Fruit fly (Drosophila melanogaster) whole organism, embryonic: ENCODE measurements around the gene Trxr1.
A peak's percentile ranks its signal among the peaks of the same experiment; 100 is the strongest.

Experiments
- Atf-2 ChIP-seq: fragments of 200-800 bp; sonication (Bioruptor generic); optimal IDR thresholded peaks from 2 replicates; lab custom pipeline; 2016; ENCODE audit warnings: missing biosample characterization, missing genetic modification characterization
- CG10462 ChIP-seq: fragments of 200-800 bp; sonication (Bioruptor generic); optimal IDR thresholded peaks from 2 replicates; lab custom pipeline; 2016; ENCODE audit warnings: missing biosample characterization, missing genetic modification characterization
- CG13296 ChIP-seq: fragments of 200-800 bp; sonication (Bioruptor generic); optimal IDR thresholded peaks from 3 replicates; lab custom pipeline; 2018; ENCODE audit warnings: missing biosample characterization, mild to moderate bottlenecking, missing genetic modification characterization
- CG17568 ChIP-seq: fragments of 200-800 bp; sonication (Bioruptor generic); optimal IDR thresholded peaks from 2 replicates; lab custom pipeline; 2018; ENCODE audit warnings: missing biosample characterization, mild to moderate bottlenecking, missing genetic modification characterization, moderate library complexity
- CG18599 ChIP-seq: fragments of 200-800 bp; sonication (Bioruptor generic); optimal IDR thresholded peaks from 3 replicates; lab custom pipeline; 2017; ENCODE audit warnings: missing biosample characterization, missing genetic modification characterization, mild to moderate bottlenecking, moderate library complexity, missing genetic modification reagents
- CG6272 ChIP-seq: fragments of 200-800 bp; sonication (Bioruptor generic); IDR thresholded peaks from 2 replicates; pipeline ENCODE4 v1.3.6; 2022; ENCODE audit warnings: missing biosample characterization, missing genetic modification characterization
- CG7786 ChIP-seq: fragments of 200-800 bp; sonication (Bioruptor generic); optimal IDR thresholded peaks from 2 replicates; lab custom pipeline; 2016; ENCODE audit warnings: missing biosample characterization, missing genetic modification characterization
- CG7839 ChIP-seq: fragments of 200-800 bp; sonication (Bioruptor generic); optimal IDR thresholded peaks from 3 replicates; lab custom pipeline; 2018; ENCODE audit warnings: missing biosample characterization, mild to moderate bottlenecking, missing genetic modification characterization, moderate library complexity
- Deaf1 ChIP-seq: fragments of 200-800 bp; optimal IDR thresholded peaks from 3 replicates; lab custom pipeline; 2019; ENCODE audit warnings: missing biosample characterization, mild to moderate bottlenecking, missing genetic modification characterization, moderate library complexity
- Gsc ChIP-seq: fragments of 200-800 bp; sonication (Bioruptor generic); IDR thresholded peaks from 2 replicates; pipeline ENCODE4 v1.3.6; 2022; ENCODE audit warnings: missing biosample characterization, missing genetic modification characterization
- Hmr ChIP-seq: fragments of 200-800 bp; sonication (Bioruptor generic); optimal IDR thresholded peaks from 3 replicates; lab custom pipeline; 2017; ENCODE audit warnings: mild to moderate bottlenecking, missing biosample characterization, missing genetic modification reagents, missing genetic modification characterization
- Hr78 ChIP-seq, 2 experiments: fragments of 200-800 bp in 1 of 2; fragments of >200 bp in 1 of 2; sonication (Bioruptor generic) in 1 of 2; optimal IDR thresholded peaks; 2 replicates each; lab custom pipeline; 2017 to 2019; ENCODE audit warnings: missing biosample characterization in 2 of 2, missing genetic modification characterization in 2 of 2, mild to moderate bottlenecking in 1 of 2, moderate library complexity in 1 of 2
- Hsf ChIP-seq: fragments of 200-800 bp; sonication (Bioruptor generic); optimal IDR thresholded peaks from 3 replicates; lab custom pipeline; 2016; ENCODE audit warnings: missing biosample characterization, missing genetic modification characterization
- Kr ChIP-seq: fragments of 200-800 bp; sonication (Bioruptor generic); optimal IDR thresholded peaks from 2 replicates; lab custom pipeline; 2017; ENCODE audit warnings: missing biosample characterization, mild to moderate bottlenecking, missing genetic modification characterization
- Optix ChIP-seq: fragments of 200-800 bp; sonication (Bioruptor generic); IDR thresholded peaks from 3 replicates; pipeline ENCODE4 v1.3.6; 2022; ENCODE audit warnings: missing biosample characterization, missing genetic modification characterization
- Xrp1 ChIP-seq: fragments of 200-800 bp; sonication (Bioruptor generic); IDR thresholded peaks from 2 replicates; pipeline ENCODE4 v1.3.6; 2022; ENCODE audit warnings: missing biosample characterization, missing genetic modification characterization
- ara ChIP-seq: fragments of 200-800 bp; sonication (Bioruptor generic); IDR thresholded peaks from 2 replicates; pipeline ENCODE4 v1.3.6; 2022; ENCODE audit warnings: missing biosample characterization, missing genetic modification characterization
- ase ChIP-seq: fragments of 200-800 bp; sonication (Bioruptor generic); IDR thresholded peaks from 3 replicates; pipeline ENCODE4 v1.3.6; 2022; ENCODE audit warnings: missing biosample characterization, missing genetic modification characterization
- bab2 ChIP-seq: fragments of 200-800 bp; sonication (Bioruptor generic); optimal IDR thresholded peaks from 2 replicates; lab custom pipeline; 2016; ENCODE audit warnings: missing biosample characterization, missing genetic modification characterization
- corto ChIP-seq: fragments of 200-800 bp; sonication (Bioruptor generic); optimal IDR thresholded peaks from 2 replicates; lab custom pipeline; 2016; ENCODE audit warnings: missing biosample characterization, mild to moderate bottlenecking, missing genetic modification characterization, moderate library complexity
- dmrt99B ChIP-seq: fragments of 200-800 bp; sonication (Bioruptor generic); optimal IDR thresholded peaks from 2 replicates; lab custom pipeline; 2018; ENCODE audit warnings: missing biosample characterization, mild to moderate bottlenecking, missing genetic modification characterization, moderate library complexity
- fd96Cb ChIP-seq: fragments of 200-800 bp; sonication (Bioruptor generic); optimal IDR thresholded peaks from 2 replicates; lab custom pipeline; 2018; ENCODE audit warnings: missing biosample characterization, mild to moderate bottlenecking, missing genetic modification characterization, moderate library complexity
- gem ChIP-seq: fragments of 200-800 bp; sonication (Bioruptor generic); optimal IDR thresholded peaks from 2 replicates; lab custom pipeline; 2019; ENCODE audit warnings: missing biosample characterization, mild to moderate bottlenecking, missing genetic modification characterization, moderate library complexity
- jing ChIP-seq: fragments of 200-800 bp; sonication (Bioruptor generic); optimal IDR thresholded peaks from 2 replicates; lab custom pipeline; 2018; ENCODE audit warnings: missing biosample characterization, mild to moderate bottlenecking, missing genetic modification characterization
- pan ChIP-seq, 4 experiments: fragments of >200 bp in 3 of 4; fragments of 200-800 bp in 1 of 4; sonication (Bioruptor generic) in 1 of 4; optimal IDR thresholded peaks in 3 of 4; IDR thresholded peaks in 1 of 4; 2 replicates each; pipeline versions ENCODE4 v1.3.6 to Lab custom; 2017 to 2022; ENCODE audit warnings: missing biosample characterization in 2 of 4, missing genetic modification characterization in 2 of 4, mixed read lengths in 1 of 4
- pfk ChIP-seq: fragments of 200-800 bp; sonication (Bioruptor generic); optimal IDR thresholded peaks from 2 replicates; lab custom pipeline; 2018; ENCODE audit warnings: missing biosample characterization, mild to moderate bottlenecking, missing genetic modification characterization, moderate library complexity
- phol ChIP-seq: fragments of 200-800 bp; sonication (Bioruptor generic); optimal IDR thresholded peaks from 3 replicates; lab custom pipeline; 2018; ENCODE audit warnings: missing biosample characterization, mild to moderate bottlenecking, missing genetic modification characterization, moderate library complexity
- pita ChIP-seq: fragments of 200-800 bp; sonication (Bioruptor generic); optimal IDR thresholded peaks from 2 replicates; lab custom pipeline; 2017; ENCODE audit warnings: missing biosample characterization, mild to moderate bottlenecking, missing genetic modification characterization
- pnt ChIP-seq: fragments of 200-800 bp; sonication (Bioruptor generic); optimal IDR thresholded peaks from 3 replicates; lab custom pipeline; 2016; ENCODE audit warnings: missing biosample characterization, missing genetic modification characterization
- ranshi ChIP-seq: fragments of 200-800 bp; sonication (Bioruptor generic); IDR thresholded peaks from 2 replicates; pipeline ENCODE4 v1.3.6; 2022; ENCODE audit warnings: missing biosample characterization, missing genetic modification characterization
- repo ChIP-seq: fragments of 200-800 bp; sonication (Bioruptor generic); optimal IDR thresholded peaks from 2 replicates; lab custom pipeline; 2016; ENCODE audit warnings: missing biosample characterization, missing genetic modification characterization
- run ChIP-seq: fragments of 200-800 bp; sonication (Bioruptor generic); optimal IDR thresholded peaks from 3 replicates; lab custom pipeline; 2018; ENCODE audit warnings: missing biosample characterization, mild to moderate bottlenecking, missing genetic modification characterization
- schlank ChIP-seq: fragments of 200-800 bp; sonication (Bioruptor generic); optimal IDR thresholded peaks from 2 replicates; lab custom pipeline; 2018; ENCODE audit warnings: missing biosample characterization, mild to moderate bottlenecking, missing genetic modification characterization
- sens ChIP-seq: fragments of 200-800 bp; sonication (Bioruptor generic); peaks from one replicate; lab custom pipeline; 2016; ENCODE audit warnings: missing biosample characterization, missing genetic modification characterization
- tin ChIP-seq: fragments of 200-800 bp; sonication (Bioruptor generic); optimal IDR thresholded peaks from 3 replicates; lab custom pipeline; 2016; ENCODE audit warnings: missing biosample characterization, missing genetic modification characterization
- unpg ChIP-seq: fragments of 200-800 bp; sonication (Bioruptor generic); optimal IDR thresholded peaks from 3 replicates; lab custom pipeline; 2018; ENCODE audit warnings: missing biosample characterization, mild to moderate bottlenecking, missing genetic modification characterization, moderate library complexity
- wek ChIP-seq: fragments of 200-800 bp; sonication (Bioruptor generic); optimal IDR thresholded peaks from 3 replicates; lab custom pipeline; 2018; ENCODE audit warnings: missing biosample characterization, mild to moderate bottlenecking, missing genetic modification characterization, moderate library complexity

Trxr1 gene

dm6 chrX:8273799-8274484, 31.6 kb downstream of the Trxr1 start, which contains the start of gene CG15343 (continued):
- TF ChIP-seq corto (no peak), unpg (GFP tag; lab: Kevin White, UChicago) (peak; percentile 2), CG6272 (GFP tag; lab: Robert Waterston, UW) (peak; percentile 32; the same call in 1 of the 2 replicates), Hsf (GFP tag; lab: Kevin White, UChicago) (peak; percentile 41), run (tag; lab: Kevin White, UChicago) (no peak), pnt (GFP tag; lab: Kevin White, UChicago) (no peak), pfk (GFP tag; lab: Kevin White, UChicago) (no peak), ara (peak; percentile 30; the same call in 1 of the 2 replicates), gem (tag; lab: Kevin White, UChicago) (peak; percentile 47), phol (peak; percentile 4), bab2 (GFP tag; lab: Kevin White, UChicago) (peak; percentile 27), Hr78 (GFP tag; optimal IDR thresholded peaks at IDR 0.05; lab: Kevin White, UChicago) (no peak), CG7839 (tag; lab: Kevin White, UChicago) (peak; percentile 43), fd96Cb (tag; lab: Kevin White, UChicago) (peak; percentile 45), ase (no peak), dmrt99B (peak; percentile 23), Gsc (GFP tag; lab: Robert Waterston, UW) (no peak), repo (GFP tag; lab: Kevin White, UChicago) (no peak), CG7786 (GFP tag; lab: Kevin White, UChicago) (no peak), tin (GFP tag; lab: Kevin White, UChicago) (peak; percentile 19), wek (no peak), Deaf1 (tag; lab: Kevin White, UChicago) (no peak), Hmr (GFP tag; lab: Kevin White, UChicago) (peak; percentile 28), CG10462 (GFP tag; lab: Kevin White, UChicago) (no peak), Xrp1 (GFP tag; lab: Robert Waterston, UW) (peak; percentile 53; the same call in 1 of the 2 replicates), CG13296 (GFP tag; lab: Kevin White, UChicago) (no peak), CG17568 (GFP tag; lab: Kevin White, UChicago) (no peak), Kr (GFP tag; lab: Kevin White, UChicago) (no peak), jing (GFP tag; lab: Kevin White, UChicago) (no peak), pan (optimal IDR thresholded peaks at IDR 0.05; lab: Kevin White, UChicago) (no peak), pan (GFP tag; optimal IDR thresholded peaks at IDR 0.05 in 1 of 2, IDR thresholded peaks at IDR 0.05 in 1 of 2) (peak in 1 of 2 experiments; percentile 44), Optix (GFP tag; lab: Robert Waterston, UW) (no peak), ranshi (GFP tag; lab: Robert Waterston, UW) (no peak), CG18599 (GFP tag; lab: Kevin White, UChicago) (peak; percentile 18), pita (GFP tag; lab: Kevin White, UChicago) (no peak), Atf-2 (GFP tag; lab: Kevin White, UChicago) (peak; percentile 41)
- TF ChIP-seq, all 482 proteins: peak for 113

dm6 chrX:8285052-8285451, 42.7 kb downstream of the Trxr1 start:
- no peak for TF ChIP-seq schlank (tag; lab: Kevin White, UChicago)
- peak; percentile 61 for TF ChIP-seq sens
